Fruit fly (Drosophila melanogaster) whole organism, embryonic: ENCODE measurements around the gene Cnep1r2.

Experiments
- Bgb ChIP-seq: fragments of 200-800 bp; sonication (Bioruptor generic); IDR thresholded peaks from 2 replicates; pipeline ENCODE4 v1.3.6; 2022; ENCODE audit warnings: missing biosample characterization, missing genetic modification characterization; ENCODE audit not compliant: partially characterized antibody
- CG10267 ChIP-seq: fragments of 200-800 bp; sonication (Bioruptor generic); optimal IDR thresholded peaks from 2 replicates; lab custom pipeline; 2018; ENCODE audit warnings: missing biosample characterization, mild to moderate bottlenecking, missing genetic modification characterization, moderate library complexity
- CG10321 ChIP-seq: fragments of 200-800 bp; sonication (Bioruptor generic); IDR thresholded peaks from 2 replicates; pipeline ENCODE4 v1.3.6; 2022; ENCODE audit warnings: missing biosample characterization, missing genetic modification characterization
- CG11093 ChIP-seq: fragments of 200-800 bp; sonication (Bioruptor generic); IDR thresholded peaks from 3 replicates; pipeline ENCODE4 v1.3.6; 2022; ENCODE audit warnings: missing biosample characterization, missing genetic modification characterization
- CG11456 ChIP-seq: fragments of 200-800 bp; sonication (Bioruptor generic); IDR thresholded peaks from 3 replicates; pipeline ENCODE4 v1.3.6; 2022; ENCODE audit warnings: missing biosample characterization, missing genetic modification characterization
- CG11723 ChIP-seq: fragments of 200-800 bp; sonication (Bioruptor generic); optimal IDR thresholded peaks from 2 replicates; lab custom pipeline; 2017; ENCODE audit warnings: missing biosample characterization, mild to moderate bottlenecking, missing genetic modification characterization
- CG14050 ChIP-seq: fragments of 200-800 bp; sonication (Bioruptor generic); IDR thresholded peaks from 3 replicates; pipeline ENCODE4 v1.3.6; 2022; ENCODE audit warnings: missing biosample characterization, missing genetic modification characterization
- CG14441 ChIP-seq: fragments of 200-800 bp; sonication (Bioruptor generic); IDR thresholded peaks from 2 replicates; pipeline ENCODE4 v1.3.6; 2022; ENCODE audit warnings: missing biosample characterization, missing genetic modification characterization
- CG15269 ChIP-seq: fragments of 200-800 bp; sonication (Bioruptor generic); optimal IDR thresholded peaks from 2 replicates; lab custom pipeline; 2018; ENCODE audit warnings: missing biosample characterization, mild to moderate bottlenecking, missing genetic modification characterization, moderate library complexity
- CG15514 ChIP-seq: fragments of 200-800 bp; sonication (Bioruptor generic); optimal IDR thresholded peaks from 3 replicates; lab custom pipeline; 2017; ENCODE audit warnings: missing biosample characterization, missing genetic modification characterization, mild to moderate bottlenecking, moderate library complexity, missing genetic modification reagents
- CG15601 ChIP-seq: fragments of 200-800 bp; sonication (Bioruptor generic); optimal IDR thresholded peaks from 3 replicates; lab custom pipeline; 2019; ENCODE audit warnings: missing biosample characterization, mild to moderate bottlenecking, missing genetic modification characterization, moderate library complexity
- CG1602 ChIP-seq: fragments of 200-800 bp; sonication (Bioruptor generic); optimal IDR thresholded peaks from 3 replicates; lab custom pipeline; 2016; ENCODE audit warnings: missing biosample characterization, missing genetic modification characterization
- CG18262 ChIP-seq: fragments of 200-800 bp; optimal IDR thresholded peaks from 3 replicates; lab custom pipeline; 2019; ENCODE audit warnings: missing biosample characterization, mild to moderate bottlenecking, missing genetic modification characterization, moderate library complexity
- CG2116 ChIP-seq: fragments of 200-800 bp; sonication (Bioruptor generic); optimal IDR thresholded peaks from 3 replicates; lab custom pipeline; 2018; ENCODE audit warnings: missing biosample characterization, mild to moderate bottlenecking, missing genetic modification characterization
- CG2712 ChIP-seq: fragments of 200-800 bp; optimal IDR thresholded peaks from 3 replicates; lab custom pipeline; 2019; ENCODE audit warnings: missing biosample characterization, mild to moderate bottlenecking, missing genetic modification characterization, moderate library complexity
- CG32532 ChIP-seq: fragments of 200-800 bp; sonication (Bioruptor generic); IDR thresholded peaks from 2 replicates; pipeline ENCODE4 v1.3.6; 2022; ENCODE audit warnings: missing biosample characterization, missing genetic modification characterization
- CG32772 ChIP-seq: fragments of 200-800 bp; sonication (Bioruptor generic); IDR thresholded peaks from 2 replicates; pipeline ENCODE4 v1.3.6; 2022; ENCODE audit warnings: missing biosample characterization, missing genetic modification characterization
- CG4730 ChIP-seq: fragments of 200-800 bp; sonication (Bioruptor generic); IDR thresholded peaks from 2 replicates; pipeline ENCODE4 v1.3.6; 2022; ENCODE audit warnings: missing biosample characterization, missing genetic modification characterization
- CG6813 ChIP-seq: fragments of 200-800 bp; sonication (Bioruptor generic); optimal IDR thresholded peaks from 2 replicates; lab custom pipeline; 2017; ENCODE audit warnings: missing biosample characterization, missing genetic modification characterization, mild to moderate bottlenecking, moderate library complexity, missing genetic modification reagents
- CG7928 ChIP-seq: fragments of 200-800 bp; sonication (Bioruptor generic); optimal IDR thresholded peaks from 2 replicates; lab custom pipeline; 2017; ENCODE audit warnings: missing biosample characterization, mild to moderate bottlenecking, missing genetic modification characterization
- CG9797 ChIP-seq: fragments of 200-800 bp; sonication (Bioruptor generic); optimal IDR thresholded peaks from 3 replicates; lab custom pipeline; 2018; ENCODE audit warnings: missing biosample characterization, mild to moderate bottlenecking, missing genetic modification characterization
- Dip3 ChIP-seq: fragments of 200-800 bp; sonication (Bioruptor generic); optimal IDR thresholded peaks from 3 replicates; lab custom pipeline; 2016; ENCODE audit warnings: missing biosample characterization, missing genetic modification characterization
- Dll ChIP-seq: fragments of 200-800 bp; sonication (Bioruptor generic); IDR thresholded peaks from 4 replicates; pipeline ENCODE4 v1.3.6; 2022; ENCODE audit warnings: missing biosample characterization, missing genetic modification characterization; ENCODE audit not compliant: partially characterized antibody
- E2f2 ChIP-seq: fragments of 200-800 bp; sonication (Bioruptor generic); IDR thresholded peaks from 2 replicates; pipeline ENCODE4 v1.3.6; 2022; ENCODE audit warnings: missing biosample characterization, missing genetic modification characterization
- Eip74EF ChIP-seq, 2 experiments: fragments of 200-800 bp in 1 of 2; fragments of >200 bp in 1 of 2; sonication (Bioruptor generic) in 1 of 2; optimal IDR thresholded peaks; 2 replicates each; lab custom pipeline; 2017 to 2019; ENCODE audit warnings: missing biosample characterization in 2 of 2, missing genetic modification characterization in 2 of 2, mild to moderate bottlenecking in 1 of 2, moderate library complexity in 1 of 2
- H15 ChIP-seq: fragments of 200-800 bp; sonication (Bioruptor generic); IDR thresholded peaks from 3 replicates; pipeline ENCODE4 v1.3.6; 2022; ENCODE audit warnings: missing biosample characterization, missing genetic modification characterization
- Nf-YA ChIP-seq: fragments of 200-800 bp; sonication (Bioruptor generic); IDR thresholded peaks from 2 replicates; pipeline ENCODE4 v1.3.6; 2022; ENCODE audit warnings: missing biosample characterization, missing genetic modification characterization
- Pdp1 ChIP-seq, 2 experiments: fragments of 200-800 bp; sonication (Bioruptor generic); optimal IDR thresholded peaks; 3 replicates each; lab custom pipeline; 2016; ENCODE audit warnings: missing biosample characterization in 2 of 2, missing genetic modification characterization in 2 of 2, mild to moderate bottlenecking in 1 of 2, moderate library complexity in 1 of 2
- Xbp1 ChIP-seq: fragments of 200-800 bp; sonication (Bioruptor generic); optimal IDR thresholded peaks from 3 replicates; lab custom pipeline; 2016; ENCODE audit warnings: missing biosample characterization, mild to moderate bottlenecking, missing genetic modification characterization
- Xrp1 ChIP-seq: fragments of 200-800 bp; sonication (Bioruptor generic); IDR thresholded peaks from 2 replicates; pipeline ENCODE4 v1.3.6; 2022; ENCODE audit warnings: missing biosample characterization, missing genetic modification characterization
- amos ChIP-seq: fragments of 200-800 bp; sonication (Bioruptor generic); IDR thresholded peaks from 2 replicates; pipeline ENCODE4 v1.3.6; 2022; ENCODE audit warnings: missing biosample characterization, missing genetic modification characterization; ENCODE audit not compliant: partially characterized antibody
- az2 ChIP-seq: fragments of 200-800 bp; sonication (Bioruptor generic); optimal IDR thresholded peaks from 3 replicates; lab custom pipeline; 2016; ENCODE audit warnings: missing biosample characterization, missing genetic modification characterization
- bbx ChIP-seq: fragments of 200-800 bp; sonication (Bioruptor generic); IDR thresholded peaks from 2 replicates; pipeline ENCODE4 v1.3.6; 2022; ENCODE audit warnings: missing biosample characterization, missing genetic modification characterization; ENCODE audit not compliant: partially characterized antibody
- cas ChIP-seq: fragments of 200-800 bp; sonication (Bioruptor generic); IDR thresholded peaks from 2 replicates; pipeline ENCODE4 v1.3.6; 2022; ENCODE audit warnings: missing biosample characterization, missing genetic modification characterization
- ci ChIP-seq: fragments of 200-800 bp; sonication (Bioruptor generic); IDR thresholded peaks from 3 replicates; pipeline ENCODE4 v1.3.6; 2022; ENCODE audit warnings: missing biosample characterization, missing genetic modification characterization
- cwo ChIP-seq: fragments of 200-800 bp; sonication (Bioruptor generic); optimal IDR thresholded peaks from 3 replicates; lab custom pipeline; 2017; ENCODE audit warnings: missing biosample characterization, missing genetic modification characterization, mild to moderate bottlenecking, moderate library complexity, missing genetic modification reagents
- dimm ChIP-seq: fragments of 200-800 bp; sonication (Bioruptor generic); IDR thresholded peaks from 2 replicates; pipeline ENCODE4 v1.3.6; 2022; ENCODE audit warnings: missing biosample characterization, missing genetic modification characterization
- eve ChIP-seq, 2 experiments: fragments of >200 bp; optimal IDR thresholded peaks; 2 replicates each; lab custom pipeline; 2017; ENCODE audit warnings: missing biosample characterization in 2 of 2, missing genetic modification characterization in 2 of 2
- mld ChIP-seq: fragments of 200-800 bp; sonication (Bioruptor generic); IDR thresholded peaks from 3 replicates; pipeline ENCODE4 v1.3.6; 2022; ENCODE audit warnings: missing biosample characterization, missing genetic modification characterization; ENCODE audit not compliant: partially characterized antibody
- nom ChIP-seq: fragments of 200-800 bp; sonication (Bioruptor generic); optimal IDR thresholded peaks from 2 replicates; lab custom pipeline; 2017; ENCODE audit warnings: missing biosample characterization, missing genetic modification characterization, mild to moderate bottlenecking, moderate library complexity, missing genetic modification reagents
- scrt ChIP-seq: fragments of 200-800 bp; sonication (Bioruptor generic); optimal IDR thresholded peaks from 2 replicates; lab custom pipeline; 2018; ENCODE audit warnings: missing biosample characterization, mild to moderate bottlenecking, missing genetic modification characterization, moderate library complexity
- sd ChIP-seq: fragments of 200-800 bp; sonication (Bioruptor generic); optimal IDR thresholded peaks from 3 replicates; lab custom pipeline; 2018; ENCODE audit warnings: missing biosample characterization, mild to moderate bottlenecking, missing genetic modification characterization, moderate library complexity
- sisA ChIP-seq: fragments of 200-800 bp; sonication (Bioruptor generic); IDR thresholded peaks from 2 replicates; pipeline ENCODE4 v1.3.6; 2022; ENCODE audit warnings: missing biosample characterization, missing genetic modification characterization
- slbo ChIP-seq: fragments of 200-800 bp; sonication (Bioruptor generic); IDR thresholded peaks from 2 replicates; pipeline ENCODE4 v1.3.6; 2022; ENCODE audit warnings: missing biosample characterization, missing genetic modification characterization
- trh ChIP-seq: fragments of 200-800 bp; sonication (Bioruptor generic); optimal IDR thresholded peaks from 2 replicates; lab custom pipeline; 2016; ENCODE audit warnings: missing biosample characterization, missing genetic modification characterization
- vfl ChIP-seq: fragments of 200-800 bp; sonication (Bioruptor generic); optimal IDR thresholded peaks from 2 replicates; lab custom pipeline; 2016; ENCODE audit warnings: missing biosample characterization, missing genetic modification characterization
- zfh1 ChIP-seq: fragments of 200-800 bp; sonication (Bioruptor generic); IDR thresholded peaks from 3 replicates; pipeline ENCODE4 v1.3.6; 2022; ENCODE audit warnings: missing biosample characterization, missing genetic modification characterization

The Cnep1r2 gene

DNA sequence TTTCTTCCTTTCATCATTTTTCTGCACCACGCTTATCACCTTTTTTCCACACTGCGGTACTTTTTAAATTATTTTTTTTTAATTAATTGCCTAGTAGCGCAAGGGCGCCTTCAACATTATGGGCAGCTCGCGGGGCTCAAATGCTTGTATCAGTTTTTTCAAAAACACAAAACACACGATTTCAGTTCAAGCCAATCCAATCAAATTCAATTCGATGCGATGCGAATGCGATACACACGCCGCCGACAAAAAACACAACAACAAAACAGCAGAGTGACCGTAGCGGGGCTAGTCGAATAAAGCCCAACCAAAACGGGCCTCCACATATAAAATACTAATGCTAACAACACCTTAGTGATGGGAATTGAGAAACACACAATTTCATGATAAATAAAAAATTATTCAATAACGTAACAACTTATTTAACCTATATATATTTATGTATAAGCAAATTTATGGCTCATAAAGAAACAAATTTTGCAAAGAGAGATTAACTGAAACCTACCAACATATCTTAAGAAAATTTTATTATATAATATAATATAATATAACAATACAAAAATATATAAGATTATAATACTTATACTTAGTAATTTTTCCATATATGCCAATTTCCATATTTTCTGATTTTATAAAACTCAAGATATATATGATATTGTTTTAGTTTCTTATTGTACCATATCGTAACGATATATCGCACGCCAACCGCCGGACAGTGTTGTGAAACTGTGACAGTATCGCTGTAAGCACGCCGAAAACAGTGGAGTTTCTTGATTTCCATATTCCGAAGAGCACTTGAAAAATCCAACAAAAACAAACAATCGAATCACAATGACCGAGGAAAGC is 23.0 kb downstream of the Cnep1r2 start, which contains the start of the genes CG32066 and CG8003 (continued):
- peak; percentile 62; the same call in 2 of the 3 replicates for TF ChIP-seq ci (GFP tag; lab: Robert Waterston, UW)
- no peak for TF ChIP-seq sisA (GFP tag; lab: Robert Waterston, UW)
- no peak for TF ChIP-seq CG4730 (GFP tag; lab: Robert Waterston, UW)
- TF ChIP-seq CG2712 (tag; lab: Kevin White, UChicago) = peak; percentile 64
- TF ChIP-seq CG2116 = peak; percentile 4
- peak; percentile 70; the same call in 2 of the 3 replicates for TF ChIP-seq mld
- TF ChIP-seq cwo (GFP tag; lab: Kevin White, UChicago) = peak; percentile 8
- TF ChIP-seq Eip74EF (GFP tag; optimal IDR thresholded peaks at IDR 0.05; lab: Kevin White, UChicago) = peak in 1 of 2 experiments; percentile 24
- TF ChIP-seq amos (GFP tag; lab: Robert Waterston, UW) = peak; percentile 97
- peak; percentile 47 for TF ChIP-seq CG15601
- TF ChIP-seq Bgb (GFP tag; lab: Robert Waterston, UW) = peak; percentile 91
- TF ChIP-seq CG32772 = no peak
- no peak for TF ChIP-seq Dip3 (GFP tag; lab: Kevin White, UChicago)
- TF ChIP-seq H15 (GFP tag; lab: Robert Waterston, UW) = no peak
- TF ChIP-seq CG7928 (GFP tag; lab: Kevin White, UChicago) = no peak
- TF ChIP-seq E2f2 (GFP tag; lab: Robert Waterston, UW) = peak; percentile 14; the same call in 1 of the 2 replicates
- peak; percentile 9 for TF ChIP-seq CG6813
- TF ChIP-seq CG9797 (GFP tag; lab: Kevin White, UChicago) = peak; percentile 66
- peak; percentile 64 for TF ChIP-seq CG15269 (tag; lab: Kevin White, UChicago)
- TF ChIP-seq CG10267 (tag; lab: Kevin White, UChicago) = peak; percentile 87
- TF ChIP-seq CG11456 = peak; percentile 52; the same call in 1 of the 3 replicates
- TF ChIP-seq Pdp1 (GFP tag; optimal IDR thresholded peaks at IDR 0.05; lab: Kevin White, UChicago) = peak in 1 of 2 experiments; percentile 27
- no peak for TF ChIP-seq Xrp1 (GFP tag; lab: Robert Waterston, UW)
- TF ChIP-seq CG11723 (GFP tag; lab: Kevin White, UChicago) = peak; percentile 28
- TF ChIP-seq trh (GFP tag; lab: Kevin White, UChicago) = no peak
- 0 out of 2 replicates have a peak, but pooled peaks have one; percentile 10 for TF ChIP-seq dimm (GFP tag; lab: Robert Waterston, UW)
- 0 out of 2 replicates have a peak, but pooled peaks have one; percentile 16 for TF ChIP-seq cas (GFP tag; lab: Robert Waterston, UW)
- TF ChIP-seq CG10321 (GFP tag; lab: Robert Waterston, UW) = no peak; the same call in 1 of the 2 replicates
- TF ChIP-seq CG14441 = peak; percentile 31; the same call in 1 of the 2 replicates
- peak; percentile 51; the same call in 2 of the 3 replicates for TF ChIP-seq zfh1 (GFP tag; lab: Robert Waterston, UW)
- TF ChIP-seq slbo (GFP tag; lab: Robert Waterston, UW) = peak; percentile 44
- peak; percentile 26 for TF ChIP-seq scrt (GFP tag; lab: Kevin White, UChicago)
- TF ChIP-seq eve (GFP tag; optimal IDR thresholded peaks at IDR 0.05; lab: Kevin White, UChicago) = peak in 1 of 2 experiments; percentile 70
- TF ChIP-seq bbx = peak; percentile 98
- TF ChIP-seq Dll = peak; percentile 94
- peak; percentile 40 for TF ChIP-seq vfl (GFP tag; lab: Kevin White, UChicago)
- TF ChIP-seq CG11093 (GFP tag; lab: Robert Waterston, UW) = no peak
- TF ChIP-seq CG14050 (GFP tag; lab: Robert Waterston, UW) = 0 out of 3 replicates have a peak, but pooled peaks have one; percentile 32
- no peak for TF ChIP-seq Nf-YA (GFP tag; lab: Robert Waterston, UW)
- TF ChIP-seq CG18262 (tag; lab: Kevin White, UChicago) = peak; percentile 55
- TF ChIP-seq az2 (GFP tag; lab: Kevin White, UChicago) = no peak
- peak; percentile 76 for TF ChIP-seq sd
- TF ChIP-seq CG32532 (GFP tag; lab: Robert Waterston, UW) = peak; percentile 51; the same call in 1 of the 2 replicates
- TF ChIP-seq CG15514 = peak; percentile 57
- peak; percentile 29 for TF ChIP-seq Xbp1
- TF ChIP-seq CG1602 (GFP tag; lab: Kevin White, UChicago) = peak; percentile 52
- TF ChIP-seq nom = peak; percentile 13
